Fruit fly (Drosophila melanogaster) whole organism, embryonic: ENCODE data around the gene CG9581.
A peak's percentile ranks its signal among the peaks of the same experiment; 100 is the strongest.

Experiments
- BtbVII ChIP-seq: fragments of 200-800 bp; sonication (Bioruptor generic); optimal IDR thresholded peaks from 3 replicates; lab custom pipeline; 2017; ENCODE audit warnings: missing biosample characterization, mild to moderate bottlenecking, missing genetic modification characterization
- CG10654 ChIP-seq: fragments of 200-800 bp; sonication (Bioruptor generic); optimal IDR thresholded peaks from 2 replicates; lab custom pipeline; 2016; ENCODE audit warnings: missing biosample characterization, missing genetic modification characterization
- CG12744 ChIP-seq: fragments of 200-800 bp; sonication (Bioruptor generic); optimal IDR thresholded peaks from 2 replicates; lab custom pipeline; 2016; ENCODE audit warnings: missing biosample characterization, missing genetic modification characterization
- CG13894 ChIP-seq: fragments of 200-800 bp; sonication (Bioruptor generic); optimal IDR thresholded peaks from 3 replicates; lab custom pipeline; 2018; ENCODE audit warnings: missing biosample characterization, mild to moderate bottlenecking, missing genetic modification characterization, moderate library complexity
- CG3838 ChIP-seq: fragments of 200-800 bp; sonication (Bioruptor generic); optimal IDR thresholded peaks from 3 replicates; lab custom pipeline; 2016; ENCODE audit warnings: missing biosample characterization, missing genetic modification characterization
- Dll ChIP-seq: fragments of 200-800 bp; sonication (Bioruptor generic); IDR thresholded peaks from 4 replicates; pipeline ENCODE4 v1.3.6; 2022; ENCODE audit warnings: missing biosample characterization, missing genetic modification characterization; ENCODE audit not compliant: partially characterized antibody
- Jarid2 ChIP-seq: fragments of 200-800 bp; sonication (Bioruptor generic); optimal IDR thresholded peaks from 3 replicates; lab custom pipeline; 2017; ENCODE audit warnings: mild to moderate bottlenecking, missing biosample characterization, missing genetic modification reagents, missing genetic modification characterization
- Myb ChIP-seq: fragments of 200-800 bp; sonication (Bioruptor generic); optimal IDR thresholded peaks from 2 replicates; lab custom pipeline; 2016; ENCODE audit warnings: missing biosample characterization, missing genetic modification characterization
- bbx ChIP-seq: fragments of 200-800 bp; sonication (Bioruptor generic); IDR thresholded peaks from 2 replicates; pipeline ENCODE4 v1.3.6; 2022; ENCODE audit warnings: missing biosample characterization, missing genetic modification characterization; ENCODE audit not compliant: partially characterized antibody
- esg ChIP-seq: fragments of 200-800 bp; sonication (Bioruptor generic); conservative IDR thresholded peaks from 2 replicates; pipeline ENCODE4 v1.3.6; 2022; ENCODE audit warnings: missing biosample characterization, missing genetic modification characterization
- tap ChIP-seq: fragments of 200-800 bp; optimal IDR thresholded peaks from 3 replicates; lab custom pipeline; 2019; ENCODE audit warnings: missing biosample characterization, mild to moderate bottlenecking, missing genetic modification characterization, moderate library complexity

dm6 chrX:20173464-20173995 lies 3.7 kb upstream of the CG9581 start, which contains the start of gene AnxB10:
- peak; percentile 6 for TF ChIP-seq CG13894 (tag; lab: Kevin White, UChicago)
- no peak for TF ChIP-seq bbx (GFP tag; lab: Robert Waterston, UW)
- TF ChIP-seq tap (tag; lab: Kevin White, UChicago) = peak; percentile 36
- no peak for TF ChIP-seq CG3838 (GFP tag; lab: Kevin White, UChicago)
- peak; percentile 46 for TF ChIP-seq BtbVII (GFP tag; lab: Kevin White, UChicago)
- TF ChIP-seq Myb (GFP tag; lab: Kevin White, UChicago) = peak; percentile 4
- TF ChIP-seq Jarid2 (GFP tag; lab: Kevin White, UChicago) = peak; percentile 10
- TF ChIP-seq CG12744 (GFP tag; lab: Kevin White, UChicago) = no peak
- no peak for TF ChIP-seq Dll
- TF ChIP-seq esg = peak; percentile 58
- TF ChIP-seq CG10654 (GFP tag; lab: Kevin White, UChicago) = peak; percentile 56
